Worm (Caenorhabditis elegans): ENCODE measurements around the gene F20D6.2.

The F20D6.2 gene

ce11 chrV:8178914-8179542 is 6.8 kb upstream of the F20D6.2 start, which contains the start of gene srp-7 (continued):
- peak; percentile 58 for TF ChIP-seq rnt-1 (tag; optimal IDR thresholded peaks at IDR 0.05)
- TF ChIP-seq hlh-4 (tag; optimal IDR thresholded peaks at IDR 0.05), result no peak
- no peak for TF ChIP-seq zip-4 (GFP tag; optimal IDR thresholded peaks at IDR 0.05)
- no peak for TF ChIP-seq sox-4 (tag; optimal IDR thresholded peaks at IDR 0.05)
- no peak for TF ChIP-seq lsy-2 (tag; optimal IDR thresholded peaks at IDR 0.05)
- TF ChIP-seq skn-1 (tag; optimal IDR thresholded peaks at IDR 0.05), result no peak
- TF ChIP-seq aly-2 (tag; optimal IDR thresholded peaks at IDR 0.05), result no peak
- TF ChIP-seq lin-39 (tag; optimal IDR thresholded peaks at IDR 0.05), result no peak

ce11 chrV:8183384-8183783 is 2.5 kb upstream of the F20D6.2 start, which contains the start of gene srp-8:
srp-8 (plus strand) TSS chrV:8183684.
- TF ChIP-seq irx-1 (tag; optimal IDR thresholded peaks at IDR 0.05), result no peak
- no peak for TF ChIP-seq nhr-12 (tag; optimal IDR thresholded peaks at IDR 0.05)
- TF ChIP-seq efl-1 (optimal IDR thresholded peaks at IDR 0.05), result no peak
- TF ChIP-seq efl-1 (GFP tag; optimal IDR thresholded peaks at IDR 0.05 in 1 of 2), result no peak
- TF ChIP-seq lin-14 (GFP tag; optimal IDR thresholded peaks at IDR 0.05), result no peak
- TF ChIP-seq snpc-4 (tag; optimal IDR thresholded peaks at IDR 0.05), result no peak
- no peak for TF ChIP-seq elt-2 (tag; optimal IDR thresholded peaks at IDR 0.05)
- TF ChIP-seq ceh-8 (GFP tag; optimal IDR thresholded peaks at IDR 0.05), result no peak
- no peak for TF ChIP-seq ceh-88 (GFP tag; IDR thresholded peaks at IDR 0.05)
- TF ChIP-seq ceh-63 (GFP tag; optimal IDR thresholded peaks at IDR 0.05), result no peak
- TF ChIP-seq lin-13 (GFP tag; optimal IDR thresholded peaks at IDR 0.05), result no peak
- no peak for TF ChIP-seq lin-15B (tag; optimal IDR thresholded peaks at IDR 0.05)
- TF ChIP-seq hlh-4 (tag; optimal IDR thresholded peaks at IDR 0.05), result no peak
- no peak for TF ChIP-seq rnt-1 (tag; optimal IDR thresholded peaks at IDR 0.05)
- no peak for TF ChIP-seq ceh-82 (tag; optimal IDR thresholded peaks at IDR 0.05)
- no peak for TF ChIP-seq unc-86 (tag; optimal IDR thresholded peaks at IDR 0.05)

- no peak for TF ChIP-seq ama-1 (optimal IDR thresholded peaks at IDR 0.05)
These were observed 2.6 kb downstream of the F20D6.2 start, which contains the start of gene F20D6.15 for ce11 chrV:8188421-8188820. F20D6.15 (minus strand) TSS chrV:8188467.

- TF ChIP-seq elt-3 (tag; optimal IDR thresholded peaks at IDR 0.05), result no peak
- TF ChIP-seq swsn-7 (tag; optimal IDR thresholded peaks at IDR 0.05), result no peak
- TF ChIP-seq zag-1 (tag; optimal IDR thresholded peaks at IDR 0.05), result no peak
- TF ChIP-seq lin-15B (tag; optimal IDR thresholded peaks at IDR 0.05), result no peak
- no peak for TF ChIP-seq nhr-47 (tag; optimal IDR thresholded peaks at IDR 0.05)
- no peak for TF ChIP-seq ceh-88 (GFP tag; IDR thresholded peaks at IDR 0.05)
- TF ChIP-seq aha-1 (tag; optimal IDR thresholded peaks at IDR 0.05), result no peak
- TF ChIP-seq unc-86 (tag; optimal IDR thresholded peaks at IDR 0.05), result no peak
These were observed 4.2 kb downstream of the F20D6.2 start, which contains the start of gene F20D6.12 for ce11 chrV:8190016-8190415. F20D6.12 (minus strand) TSS chrV:8190116.

- TF ChIP-seq C34B4.2 (tag; optimal IDR thresholded peaks at IDR 0.05), result no peak
- no peak for TF ChIP-seq nhr-11 (tag; optimal IDR thresholded peaks at IDR 0.05)
- TF ChIP-seq elt-3 (tag; optimal IDR thresholded peaks at IDR 0.05), result no peak
- TF ChIP-seq grh-1 (GFP tag; IDR thresholded peaks at IDR 0.05), result no peak
- TF ChIP-seq zip-4 (GFP tag; optimal IDR thresholded peaks at IDR 0.05), result no peak
- TF ChIP-seq unc-130 (tag; optimal IDR thresholded peaks at IDR 0.05), result no peak
- no peak for TF ChIP-seq irx-1 (tag; optimal IDR thresholded peaks at IDR 0.05)
- TF ChIP-seq vab-15 (tag; optimal IDR thresholded peaks at IDR 0.05), result no peak
- TF ChIP-seq mef-2 (tag; optimal IDR thresholded peaks at IDR 0.05), result no peak
- TF ChIP-seq ets-5 (GFP tag; IDR thresholded peaks at IDR 0.05), result no peak
- no peak for TF ChIP-seq nhr-76 (tag; optimal IDR thresholded peaks at IDR 0.05)
- no peak for TF ChIP-seq lin-13 (GFP tag; optimal IDR thresholded peaks at IDR 0.05)
- no peak for TF ChIP-seq efl-3 (GFP tag; optimal IDR thresholded peaks at IDR 0.05)
- TF ChIP-seq egl-13 (tag; optimal IDR thresholded peaks at IDR 0.05), result no peak
- TF ChIP-seq nhr-85 (tag), result no peak
- no peak for TF ChIP-seq pqm-1 (tag; optimal IDR thresholded peaks at IDR 0.05)
- TF ChIP-seq hpl-2 (GFP tag; optimal IDR thresholded peaks at IDR 0.05), result no peak
- no peak for TF ChIP-seq jun-1 (tag; optimal IDR thresholded peaks at IDR 0.05)
- TF ChIP-seq zag-1 (tag; optimal IDR thresholded peaks at IDR 0.05), result no peak
- no peak for TF ChIP-seq lin-15B (tag; optimal IDR thresholded peaks at IDR 0.05)
These were observed 4.6 kb downstream of the F20D6.2 start, which contains the start of gene F20D6.1 for ce11 chrV:8190430-8190829. F20D6.1 (plus strand) TSS chrV:8190730.
